Worm (Caenorhabditis elegans) whole organism, midembryonic: ENCODE measurements around the gene col-14.

Experiments used
- T22C8.4 ChIP-seq: fragments of 200-800 bp; sonication (Bioruptor generic); IDR thresholded peaks from 2 replicates; pipeline ENCODE4 v1.3.6; 2022; ENCODE audit warnings: missing genetic modification characterization, missing compliant biosample characterization
- cog-1 ChIP-seq: sonication (generic microtip); optimal IDR thresholded peaks from 2 replicates; lab custom pipeline; 2016; ENCODE audit warnings: missing genetic modification characterization, missing compliant biosample characterization
- flt-1 ChIP-seq: fragments of 200-800 bp; sonication (Bioruptor generic); IDR thresholded peaks from 2 replicates; pipeline ENCODE4 v1.3.6; 2022; ENCODE audit warnings: missing genetic modification characterization, missing compliant biosample characterization
- klf-2 ChIP-seq: fragments of 200-800 bp; sonication (Bioruptor generic); conservative IDR thresholded peaks from 2 replicates; pipeline ENCODE4 v1.3.6; 2022; ENCODE audit warnings: missing genetic modification reagents, missing genetic modification characterization, missing compliant biosample characterization
- med-1 ChIP-seq: sonication (generic microtip); optimal IDR thresholded peaks from 2 replicates; lab custom pipeline; 2017; ENCODE audit warnings: missing genetic modification characterization, mild to moderate bottlenecking, missing compliant biosample characterization, antibody characterized with exemption, missing genetic modification reagents; ENCODE audit not compliant: insufficient read depth
- ref-1 ChIP-seq: fragments of 200-800 bp; sonication (Bioruptor generic); conservative IDR thresholded peaks from 2 replicates; pipeline ENCODE4 v1.3.6; 2022; ENCODE audit warnings: missing genetic modification reagents, missing genetic modification characterization, missing compliant biosample characterization
- tab-1 ChIP-seq: fragments of 200-800 bp; sonication (Bioruptor generic); IDR thresholded peaks from 2 replicates; pipeline ENCODE4 v1.3.6; 2022; ENCODE audit warnings: missing genetic modification characterization, missing compliant biosample characterization
- ztf-23 ChIP-seq: fragments of 200-800 bp; sonication (Bioruptor generic); IDR thresholded peaks from 2 replicates; pipeline ENCODE4 v1.3.6; 2022; ENCODE audit warnings: missing genetic modification reagents, missing genetic modification characterization, missing compliant biosample characterization
- ztf-29 ChIP-seq: fragments of 200-800 bp; sonication (Bioruptor generic); IDR thresholded peaks from 2 replicates; pipeline ENCODE4 v1.3.6; 2022; ENCODE audit warnings: missing genetic modification reagents, missing genetic modification characterization, missing compliant biosample characterization

The col-14 gene

ce11 chrIV:7727258-7727657, 25.9 kb upstream of the col-14 start:
- TF ChIP-seq tab-1 (GFP tag; lab: Robert Waterston, UW) (no peak), ztf-23 (GFP tag; lab: Robert Waterston, UW) (no peak), T22C8.4 (GFP tag; lab: Robert Waterston, UW) (no peak)

ce11 chrIV:7728402-7728963, 24.7 kb upstream of the col-14 start, which contains the start of gene sucg-1:
sucg-1 (plus strand) TSS chrIV:7728913.
- TF ChIP-seq ref-1 (GFP tag; lab: Robert Waterston, UW) (no peak), flt-1 (GFP tag; lab: Robert Waterston, UW) (no peak), ztf-29 (GFP tag; lab: Robert Waterston, UW) (no peak), klf-2 (GFP tag; lab: Robert Waterston, UW) (no peak), ztf-23 (GFP tag; lab: Robert Waterston, UW) (no peak), tab-1 (GFP tag; lab: Robert Waterston, UW) (no peak), T22C8.4 (GFP tag; lab: Robert Waterston, UW) (no peak), med-1 (GFP tag; lab: Kevin White, UChicago) (no peak), cog-1 (no peak)

ce11 chrIV:7731960-7732359, 21.2 kb upstream of the col-14 start, which contains the start of the genes C50F7.9 and C50F7.3:
C50F7.9 (minus strand) TSS chrIV:7732060.
C50F7.3 (plus strand) TSS chrIV:7732329.
- TF ChIP-seq tab-1 (GFP tag; lab: Robert Waterston, UW), result no peak
- TF ChIP-seq T22C8.4 (GFP tag; lab: Robert Waterston, UW), result no peak
- no peak for TF ChIP-seq flt-1 (GFP tag; lab: Robert Waterston, UW)
- TF ChIP-seq med-1 (GFP tag; lab: Kevin White, UChicago), result no peak
- no peak for TF ChIP-seq ztf-23 (GFP tag; lab: Robert Waterston, UW)
- TF ChIP-seq ztf-29 (GFP tag; lab: Robert Waterston, UW), result no peak
- no peak for TF ChIP-seq cog-1
- no peak for TF ChIP-seq klf-2 (GFP tag; lab: Robert Waterston, UW)
- TF ChIP-seq ref-1 (GFP tag; lab: Robert Waterston, UW), result no peak

ce11 chrIV:7734173-7734572, 19.0 kb upstream of the col-14 start:
- TF ChIP-seq ref-1 (GFP tag; lab: Robert Waterston, UW) (no peak), flt-1 (GFP tag; lab: Robert Waterston, UW) (no peak), T22C8.4 (GFP tag; lab: Robert Waterston, UW) (no peak), ztf-29 (GFP tag; lab: Robert Waterston, UW) (no peak), cog-1 (no peak), tab-1 (GFP tag; lab: Robert Waterston, UW) (no peak), med-1 (GFP tag; lab: Kevin White, UChicago) (no peak), ztf-23 (GFP tag; lab: Robert Waterston, UW) (no peak), klf-2 (GFP tag; lab: Robert Waterston, UW) (no peak)

ce11 chrIV:7734619-7735018, 18.6 kb upstream of the col-14 start, which contains the start of gene clx-1:
clx-1 (plus strand) TSS chrIV:7734648.
- no peak for TF ChIP-seq klf-2 (GFP tag; lab: Robert Waterston, UW)
- no peak for TF ChIP-seq T22C8.4 (GFP tag; lab: Robert Waterston, UW)
- TF ChIP-seq ztf-29 (GFP tag; lab: Robert Waterston, UW), result no peak
- TF ChIP-seq flt-1 (GFP tag; lab: Robert Waterston, UW), result no peak
- no peak for TF ChIP-seq ztf-23 (GFP tag; lab: Robert Waterston, UW)
- no peak for TF ChIP-seq med-1 (GFP tag; lab: Kevin White, UChicago)
- no peak for TF ChIP-seq cog-1
- TF ChIP-seq tab-1 (GFP tag; lab: Robert Waterston, UW), result no peak
- no peak for TF ChIP-seq ref-1 (GFP tag; lab: Robert Waterston, UW)

ce11 chrIV:7736616-7737015, 16.6 kb upstream of the col-14 start:
- TF ChIP-seq ztf-23 (GFP tag; lab: Robert Waterston, UW) (no peak), ref-1 (GFP tag; lab: Robert Waterston, UW) (no peak), flt-1 (GFP tag; lab: Robert Waterston, UW) (no peak), klf-2 (GFP tag; lab: Robert Waterston, UW) (no peak), ztf-29 (GFP tag; lab: Robert Waterston, UW) (no peak), cog-1 (no peak), T22C8.4 (GFP tag; lab: Robert Waterston, UW) (no peak), med-1 (GFP tag; lab: Kevin White, UChicago) (no peak), tab-1 (GFP tag; lab: Robert Waterston, UW) (no peak)

ce11 chrIV:7743539-7743938, 9.7 kb upstream of the col-14 start, which contains the start of gene npr-35:
npr-35 (plus strand) TSS chrIV:7743839.
- TF ChIP-seq cog-1, result no peak
- TF ChIP-seq flt-1 (GFP tag; lab: Robert Waterston, UW), result no peak
- TF ChIP-seq tab-1 (GFP tag; lab: Robert Waterston, UW), result no peak
- no peak for TF ChIP-seq klf-2 (GFP tag; lab: Robert Waterston, UW)
- no peak for TF ChIP-seq ztf-29 (GFP tag; lab: Robert Waterston, UW)
- no peak for TF ChIP-seq ref-1 (GFP tag; lab: Robert Waterston, UW)
- TF ChIP-seq T22C8.4 (GFP tag; lab: Robert Waterston, UW), result no peak
- no peak for TF ChIP-seq med-1 (GFP tag; lab: Kevin White, UChicago)
- no peak for TF ChIP-seq ztf-23 (GFP tag; lab: Robert Waterston, UW)

ce11 chrIV:7747838-7748237, 5.4 kb upstream of the col-14 start, which contains the start of gene klo-1:
klo-1 (minus strand) TSS chrIV:7748225.
- TF ChIP-seq ref-1 (GFP tag; lab: Robert Waterston, UW), result no peak
- no peak for TF ChIP-seq flt-1 (GFP tag; lab: Robert Waterston, UW)
- TF ChIP-seq med-1 (GFP tag; lab: Kevin White, UChicago), result no peak
- TF ChIP-seq ztf-29 (GFP tag; lab: Robert Waterston, UW), result no peak
- TF ChIP-seq tab-1 (GFP tag; lab: Robert Waterston, UW), result no peak
- no peak for TF ChIP-seq ztf-23 (GFP tag; lab: Robert Waterston, UW)
- TF ChIP-seq T22C8.4 (GFP tag; lab: Robert Waterston, UW), result no peak
- no peak for TF ChIP-seq klf-2 (GFP tag; lab: Robert Waterston, UW)

ce11 chrIV:7754114-7754513, 906 bp downstream of the col-14 start:
- TF ChIP-seq klf-2 (GFP tag; lab: Robert Waterston, UW), result no peak
- TF ChIP-seq ref-1 (GFP tag; lab: Robert Waterston, UW), result no peak
- no peak for TF ChIP-seq T22C8.4 (GFP tag; lab: Robert Waterston, UW)
- no peak for TF ChIP-seq tab-1 (GFP tag; lab: Robert Waterston, UW)
- no peak for TF ChIP-seq ztf-29 (GFP tag; lab: Robert Waterston, UW)
- TF ChIP-seq flt-1 (GFP tag; lab: Robert Waterston, UW), result no peak
- TF ChIP-seq ztf-23 (GFP tag; lab: Robert Waterston, UW), result no peak
- no peak for TF ChIP-seq med-1 (GFP tag; lab: Kevin White, UChicago)
- no peak for TF ChIP-seq cog-1
